Fruit fly (Drosophila melanogaster) whole organism, embryonic: ENCODE data around the gene cni.

Experiments
- B-H2 ChIP-seq: fragments of 200-800 bp; sonication (Bioruptor generic); optimal IDR thresholded peaks from 2 replicates; lab custom pipeline; 2018; ENCODE audit warnings: missing biosample characterization, mild to moderate bottlenecking, missing genetic modification characterization
- Bgb ChIP-seq: fragments of 200-800 bp; sonication (Bioruptor generic); IDR thresholded peaks from 2 replicates; pipeline ENCODE4 v1.3.6; 2022; ENCODE audit warnings: missing biosample characterization, missing genetic modification characterization; ENCODE audit not compliant: partially characterized antibody
- Bteb2 ChIP-seq: fragments of 200-800 bp; sonication (Bioruptor generic); optimal IDR thresholded peaks from 2 replicates; lab custom pipeline; 2016; ENCODE audit warnings: missing biosample characterization, missing genetic modification characterization
- CG10267 ChIP-seq: fragments of 200-800 bp; sonication (Bioruptor generic); optimal IDR thresholded peaks from 2 replicates; lab custom pipeline; 2018; ENCODE audit warnings: missing biosample characterization, mild to moderate bottlenecking, missing genetic modification characterization, moderate library complexity
- CG10979 ChIP-seq: fragments of 200-800 bp; sonication (Bioruptor generic); optimal IDR thresholded peaks from 2 replicates; lab custom pipeline; 2018; ENCODE audit warnings: missing biosample characterization, mild to moderate bottlenecking, missing genetic modification characterization, moderate library complexity
- CG11696 ChIP-seq: fragments of 200-800 bp; sonication (Bioruptor generic); IDR thresholded peaks from 2 replicates; pipeline ENCODE4 v1.3.6; 2022; ENCODE audit warnings: missing biosample characterization, missing genetic modification characterization
- CG12219 ChIP-seq: fragments of 200-800 bp; sonication (Bioruptor generic); optimal IDR thresholded peaks from 3 replicates; lab custom pipeline; 2018; ENCODE audit warnings: missing biosample characterization, mild to moderate bottlenecking, missing genetic modification characterization
- CG1233 ChIP-seq: fragments of 200-800 bp; sonication (Bioruptor generic); optimal IDR thresholded peaks from 4 replicates; lab custom pipeline; 2018; ENCODE audit warnings: missing biosample characterization, mild to moderate bottlenecking, missing genetic modification characterization
- CG13123 ChIP-seq: fragments of 200-800 bp; sonication (Bioruptor generic); optimal IDR thresholded peaks from 2 replicates; lab custom pipeline; 2016; ENCODE audit warnings: missing biosample characterization, missing genetic modification characterization
- CG14710 ChIP-seq: fragments of 200-800 bp; sonication (Bioruptor generic); optimal IDR thresholded peaks from 3 replicates; lab custom pipeline; 2019; ENCODE audit warnings: missing biosample characterization, mild to moderate bottlenecking, missing genetic modification characterization, moderate library complexity
- CG15269 ChIP-seq: fragments of 200-800 bp; sonication (Bioruptor generic); optimal IDR thresholded peaks from 2 replicates; lab custom pipeline; 2018; ENCODE audit warnings: missing biosample characterization, mild to moderate bottlenecking, missing genetic modification characterization, moderate library complexity
- CG15514 ChIP-seq: fragments of 200-800 bp; sonication (Bioruptor generic); optimal IDR thresholded peaks from 3 replicates; lab custom pipeline; 2017; ENCODE audit warnings: missing biosample characterization, missing genetic modification characterization, mild to moderate bottlenecking, moderate library complexity, missing genetic modification reagents
- CG18619 ChIP-seq: fragments of 200-800 bp; sonication (Bioruptor generic); optimal IDR thresholded peaks from 3 replicates; lab custom pipeline; 2017; ENCODE audit warnings: missing biosample characterization, mild to moderate bottlenecking, missing genetic modification characterization
- CG18764 ChIP-seq: fragments of 200-800 bp; sonication (Bioruptor generic); optimal IDR thresholded peaks from 3 replicates; lab custom pipeline; 2016; ENCODE audit warnings: missing biosample characterization, missing genetic modification characterization
- CG2202 ChIP-seq: fragments of 200-800 bp; sonication (Bioruptor generic); optimal IDR thresholded peaks from 2 replicates; lab custom pipeline; 2018; ENCODE audit warnings: missing biosample characterization, mild to moderate bottlenecking, missing genetic modification characterization
- CG2889 ChIP-seq: fragments of 200-800 bp; sonication (Bioruptor generic); IDR thresholded peaks from 3 replicates; pipeline ENCODE4 v1.3.6; 2022; ENCODE audit warnings: missing biosample characterization, missing genetic modification characterization
- CG34422 ChIP-seq: fragments of 200-800 bp; sonication (Bioruptor generic); IDR thresholded peaks from 3 replicates; pipeline ENCODE4 v1.3.6; 2022; ENCODE audit warnings: missing biosample characterization, missing genetic modification characterization
- CG6689 ChIP-seq: fragments of 200-800 bp; sonication (Bioruptor generic); IDR thresholded peaks from 2 replicates; pipeline ENCODE4 v1.3.6; 2022; ENCODE audit warnings: missing biosample characterization, missing genetic modification characterization
- CG7556 ChIP-seq: fragments of 200-800 bp; sonication (Bioruptor generic); optimal IDR thresholded peaks from 2 replicates; lab custom pipeline; 2017; ENCODE audit warnings: missing biosample characterization, mild to moderate bottlenecking, missing genetic modification characterization
- CG7839 ChIP-seq: fragments of 200-800 bp; sonication (Bioruptor generic); optimal IDR thresholded peaks from 3 replicates; lab custom pipeline; 2018; ENCODE audit warnings: missing biosample characterization, mild to moderate bottlenecking, missing genetic modification characterization, moderate library complexity
- CG8388 ChIP-seq: fragments of 200-800 bp; sonication (Bioruptor generic); optimal IDR thresholded peaks from 2 replicates; lab custom pipeline; 2019; ENCODE audit warnings: missing biosample characterization, mild to moderate bottlenecking, missing genetic modification characterization, moderate library complexity
- CG8924 ChIP-seq: fragments of 200-800 bp; optimal IDR thresholded peaks from 3 replicates; lab custom pipeline; 2019; ENCODE audit warnings: missing biosample characterization, mild to moderate bottlenecking, missing genetic modification characterization, moderate library complexity
- CG9727 ChIP-seq: fragments of 200-800 bp; sonication (Bioruptor generic); optimal IDR thresholded peaks from 3 replicates; lab custom pipeline; 2017; ENCODE audit warnings: missing biosample characterization, mild to moderate bottlenecking, missing genetic modification characterization
- CTCF ChIP-seq: fragments of 200-800 bp; sonication (Bioruptor generic); optimal IDR thresholded peaks from 2 replicates; lab custom pipeline; 2017; ENCODE audit warnings: missing biosample characterization, mild to moderate bottlenecking, missing genetic modification characterization, moderate library complexity
- CkIIα-i1 ChIP-seq: fragments of 200-800 bp; sonication (Bioruptor generic); IDR thresholded peaks from 2 replicates; pipeline ENCODE4 v1.3.6; 2022; ENCODE audit warnings: missing biosample characterization, missing genetic modification characterization
- D19A ChIP-seq: fragments of 200-800 bp; optimal IDR thresholded peaks from 3 replicates; lab custom pipeline; 2019; ENCODE audit warnings: missing biosample characterization, mild to moderate bottlenecking, missing genetic modification characterization, moderate library complexity
- D19B ChIP-seq: fragments of 200-800 bp; sonication (Bioruptor generic); optimal IDR thresholded peaks from 2 replicates; lab custom pipeline; 2017; ENCODE audit warnings: missing biosample characterization, mild to moderate bottlenecking, missing genetic modification characterization
- Dad ChIP-seq: fragments of 200-800 bp; sonication (Bioruptor generic); optimal IDR thresholded peaks from 3 replicates; lab custom pipeline; 2016; ENCODE audit warnings: missing biosample characterization, missing genetic modification characterization
- Dek ChIP-seq: fragments of 200-800 bp; sonication (Bioruptor generic); optimal IDR thresholded peaks from 3 replicates; lab custom pipeline; 2019; ENCODE audit warnings: missing biosample characterization, mild to moderate bottlenecking, missing genetic modification characterization, moderate library complexity
- E2f1 ChIP-seq: fragments of 200-800 bp; sonication (Bioruptor generic); IDR thresholded peaks from 2 replicates; pipeline ENCODE4 v1.3.6; 2022; ENCODE audit warnings: missing biosample characterization, missing genetic modification characterization
- Fer3 ChIP-seq: fragments of 200-800 bp; sonication (Bioruptor generic); optimal IDR thresholded peaks from 2 replicates; lab custom pipeline; 2018; ENCODE audit warnings: missing biosample characterization, mild to moderate bottlenecking, missing genetic modification characterization, moderate library complexity
- GATAe ChIP-seq: fragments of 200-800 bp; sonication (Bioruptor generic); conservative IDR thresholded peaks from 2 replicates; pipeline ENCODE4 v1.3.6; 2022; ENCODE audit warnings: missing biosample characterization, missing genetic modification characterization
- H2.0 ChIP-seq: fragments of 200-800 bp; sonication (Bioruptor generic); IDR thresholded peaks from 2 replicates; pipeline ENCODE4 v1.3.6; 2022; ENCODE audit warnings: missing biosample characterization, missing genetic modification characterization
- Hmr ChIP-seq: fragments of 200-800 bp; sonication (Bioruptor generic); optimal IDR thresholded peaks from 3 replicates; lab custom pipeline; 2017; ENCODE audit warnings: mild to moderate bottlenecking, missing biosample characterization, missing genetic modification reagents, missing genetic modification characterization
- Hsf ChIP-seq: fragments of 200-800 bp; sonication (Bioruptor generic); optimal IDR thresholded peaks from 3 replicates; lab custom pipeline; 2016; ENCODE audit warnings: missing biosample characterization, missing genetic modification characterization
- Ssrp ChIP-seq: fragments of 200-800 bp; sonication (Bioruptor generic); optimal IDR thresholded peaks from 2 replicates; lab custom pipeline; 2018; ENCODE audit warnings: missing biosample characterization, mild to moderate bottlenecking, missing genetic modification characterization, moderate library complexity
- amos ChIP-seq: fragments of 200-800 bp; sonication (Bioruptor generic); IDR thresholded peaks from 2 replicates; pipeline ENCODE4 v1.3.6; 2022; ENCODE audit warnings: missing biosample characterization, missing genetic modification characterization; ENCODE audit not compliant: partially characterized antibody
- bcd ChIP-seq: fragments of 200-800 bp; sonication (Bioruptor generic); optimal IDR thresholded peaks from 2 replicates; lab custom pipeline; 2017; ENCODE audit warnings: missing biosample characterization, mild to moderate bottlenecking, missing genetic modification characterization
- chif ChIP-seq, 2 experiments: fragments of 200-800 bp; sonication (Bioruptor generic); optimal IDR thresholded peaks; 3 replicates each; lab custom pipeline; 2016; ENCODE audit warnings: missing biosample characterization in 2 of 2, missing genetic modification characterization in 2 of 2
- crol ChIP-seq: fragments of 200-800 bp; sonication (Bioruptor generic); IDR thresholded peaks from 2 replicates; pipeline ENCODE4 v1.3.6; 2022; ENCODE audit warnings: missing biosample characterization, missing genetic modification characterization
- dmrt99B ChIP-seq: fragments of 200-800 bp; sonication (Bioruptor generic); optimal IDR thresholded peaks from 2 replicates; lab custom pipeline; 2018; ENCODE audit warnings: missing biosample characterization, mild to moderate bottlenecking, missing genetic modification characterization, moderate library complexity
- dpn ChIP-seq, 2 experiments: fragments of 200-800 bp; sonication (Bioruptor generic); optimal IDR thresholded peaks; 3 replicates each; lab custom pipeline; 2016; ENCODE audit warnings: missing biosample characterization in 2 of 2, missing genetic modification characterization in 2 of 2
- ind ChIP-seq: fragments of 200-800 bp; sonication (Bioruptor generic); optimal IDR thresholded peaks from 3 replicates; lab custom pipeline; 2016; ENCODE audit warnings: missing biosample characterization, missing genetic modification characterization
- lab ChIP-seq: fragments of 200-800 bp; sonication (Bioruptor generic); optimal IDR thresholded peaks from 3 replicates; lab custom pipeline; 2017; ENCODE audit warnings: missing biosample characterization, missing genetic modification characterization, mild to moderate bottlenecking, moderate library complexity, missing genetic modification reagents
- oc ChIP-seq: fragments of 200-800 bp; sonication (Bioruptor generic); optimal IDR thresholded peaks from 2 replicates; lab custom pipeline; 2018; ENCODE audit warnings: missing biosample characterization, mild to moderate bottlenecking, missing genetic modification characterization, moderate library complexity
- sd ChIP-seq: fragments of 200-800 bp; sonication (Bioruptor generic); optimal IDR thresholded peaks from 3 replicates; lab custom pipeline; 2018; ENCODE audit warnings: missing biosample characterization, mild to moderate bottlenecking, missing genetic modification characterization, moderate library complexity
- sisA ChIP-seq: fragments of 200-800 bp; sonication (Bioruptor generic); IDR thresholded peaks from 2 replicates; pipeline ENCODE4 v1.3.6; 2022; ENCODE audit warnings: missing biosample characterization, missing genetic modification characterization
- sob ChIP-seq: fragments of 200-800 bp; sonication (Bioruptor generic); IDR thresholded peaks from 2 replicates; pipeline ENCODE4 v1.3.6; 2022; ENCODE audit warnings: missing biosample characterization, missing genetic modification characterization
- unpg ChIP-seq: fragments of 200-800 bp; sonication (Bioruptor generic); optimal IDR thresholded peaks from 3 replicates; lab custom pipeline; 2018; ENCODE audit warnings: missing biosample characterization, mild to moderate bottlenecking, missing genetic modification characterization, moderate library complexity
- zfh1 ChIP-seq: fragments of 200-800 bp; sonication (Bioruptor generic); IDR thresholded peaks from 3 replicates; pipeline ENCODE4 v1.3.6; 2022; ENCODE audit warnings: missing biosample characterization, missing genetic modification characterization

Gene cni

dm6 chr2L:16275809-16276178, 34.7 kb downstream of the cni start (continued):
- TF ChIP-seq CG7839 (tag; lab: Kevin White, UChicago) (peak; percentile 63), Bgb (no peak), CG8388 (GFP tag; lab: Kevin White, UChicago) (peak; percentile 36), lab (GFP tag; lab: Kevin White, UChicago) (peak; percentile 81), unpg (GFP tag; lab: Kevin White, UChicago) (peak; percentile 55), crol (GFP tag; lab: Robert Waterston, UW) (0 out of 2 replicates have a peak, but pooled peaks have one; percentile 36), CG13123 (GFP tag; lab: Kevin White, UChicago) (no peak), CG2889 (no peak), Hmr (peak; percentile 75), CG7556 (GFP tag; lab: Kevin White, UChicago) (peak; percentile 74), CG10979 (peak; percentile 44), bcd (peak; percentile 47), B-H2 (GFP tag; lab: Kevin White, UChicago) (no peak), CG15514 (GFP tag; lab: Kevin White, UChicago) (peak; percentile 45), D19A (tag; lab: Kevin White, UChicago) (peak; percentile 42), dpn (GFP tag; optimal IDR thresholded peaks at IDR 0.05; lab: Kevin White, UChicago) (peak; percentile 3 to 22), Ssrp (peak; percentile 49), CG10267 (tag; lab: Kevin White, UChicago) (peak; percentile 36), Dad (peak; percentile 39), CkIIα-i1 (GFP tag; lab: Robert Waterston, UW) (no peak), CG12219 (GFP tag; lab: Kevin White, UChicago) (peak; percentile 21), CG1233 (GFP tag; lab: Kevin White, UChicago) (peak; percentile 35), amos (no peak), zfh1 (GFP tag; lab: Robert Waterston, UW) (peak; percentile 19; the same call in 1 of the 3 replicates), CG18764 (no peak), sisA (GFP tag; lab: Robert Waterston, UW) (peak; percentile 48), Fer3 (tag; lab: Kevin White, UChicago) (peak; percentile 52), E2f1 (GFP tag; lab: Robert Waterston, UW) (peak; percentile 15; the same call in 1 of the 2 replicates), sob (GFP tag; lab: Robert Waterston, UW) (peak; percentile 40; the same call in 1 of the 2 replicates), CG2202 (tag; lab: Kevin White, UChicago) (no peak), Dek (tag; lab: Kevin White, UChicago) (peak; percentile 4), H2.0 (no peak), D19B (peak; percentile 36), CG6689 (GFP tag; lab: Robert Waterston, UW) (0 out of 2 replicates have a peak, but pooled peaks have one; percentile 32), Hsf (GFP tag; lab: Kevin White, UChicago) (peak; percentile 10), GATAe (GFP tag; lab: Robert Waterston, UW) (no peak), Bteb2 (peak; percentile 2), CG14710 (tag; lab: Kevin White, UChicago) (peak; percentile 11), CG15269 (tag; lab: Kevin White, UChicago) (peak; percentile 59), CTCF (peak; percentile 90), dmrt99B (tag; lab: Kevin White, UChicago) (peak; percentile 66), CG8924 (peak; percentile 51), sd (tag; lab: Kevin White, UChicago) (peak; percentile 29), CG11696 (0 out of 2 replicates have a peak, but pooled peaks have one; percentile 30), oc (tag; lab: Kevin White, UChicago) (no peak), CG9727 (GFP tag; lab: Kevin White, UChicago) (peak; percentile 63), CG18619 (peak; percentile 41), chif (GFP tag; optimal IDR thresholded peaks at IDR 0.05; lab: Kevin White, UChicago) (peak in 1 of 2 experiments; percentile 1), CG34422 (0 out of 3 replicates have a peak, but pooled peaks have one; percentile 48), ind (GFP tag; lab: Kevin White, UChicago) (peak; percentile 11)
